Fruit fly (Drosophila melanogaster) whole organism, embryonic: ENCODE results near the gene yrt.

Experiments used
- CG30403 ChIP-seq: fragments of 200-800 bp; sonication (Bioruptor generic); optimal IDR thresholded peaks from 3 replicates; lab custom pipeline; 2016; ENCODE audit warnings: missing biosample characterization, missing genetic modification characterization
- CG8089 ChIP-seq: fragments of 200-800 bp; sonication (Bioruptor generic); optimal IDR thresholded peaks from 3 replicates; lab custom pipeline; 2016; ENCODE audit warnings: missing biosample characterization, missing genetic modification characterization
- Dfd ChIP-seq, 2 experiments: fragments of >200 bp; optimal IDR thresholded peaks; 2 replicates each; lab custom pipeline; 2017; ENCODE audit warnings: missing biosample characterization in 2 of 2, missing genetic modification characterization in 2 of 2
- Gug ChIP-seq: fragments of 200-800 bp; sonication (Bioruptor generic); IDR thresholded peaks from 4 replicates; pipeline ENCODE4 v1.3.6; 2022; ENCODE audit warnings: missing biosample characterization, missing genetic modification characterization
- Lpt ChIP-seq: fragments of >200 bp; optimal IDR thresholded peaks from 2 replicates; lab custom pipeline; 2018; ENCODE audit warnings: missing biosample characterization, missing genetic modification characterization
- Med ChIP-seq: fragments of 200-800 bp; sonication (Bioruptor generic); peaks from one replicate; lab custom pipeline; 2016; ENCODE audit warnings: missing biosample characterization, missing genetic modification characterization, mild to moderate bottlenecking, inconsistent platforms, moderate library complexity
- PHDP ChIP-seq: fragments of 200-800 bp; sonication (Bioruptor generic); optimal IDR thresholded peaks from 3 replicates; lab custom pipeline; 2018; ENCODE audit warnings: missing biosample characterization, mild to moderate bottlenecking, missing genetic modification characterization, moderate library complexity
- ci ChIP-seq: fragments of 200-800 bp; sonication (Bioruptor generic); IDR thresholded peaks from 3 replicates; pipeline ENCODE4 v1.3.6; 2022; ENCODE audit warnings: missing biosample characterization, missing genetic modification characterization
- fd3F ChIP-seq: fragments of 200-800 bp; sonication (Bioruptor generic); optimal IDR thresholded peaks from 2 replicates; lab custom pipeline; 2018; ENCODE audit warnings: missing biosample characterization, mild to moderate bottlenecking, missing genetic modification characterization, moderate library complexity
- gro ChIP-seq: fragments of 200-800 bp; sonication (Bioruptor generic); optimal IDR thresholded peaks from 2 replicates; lab custom pipeline; 2016; ENCODE audit warnings: missing biosample characterization, missing genetic modification characterization
- kni ChIP-seq: fragments of 200-800 bp; sonication (Bioruptor generic); optimal IDR thresholded peaks from 3 replicates; lab custom pipeline; 2017; ENCODE audit warnings: mild to moderate bottlenecking, missing biosample characterization, missing genetic modification reagents, missing genetic modification characterization
- lmd ChIP-seq: fragments of 200-800 bp; sonication (Bioruptor generic); IDR thresholded peaks from 2 replicates; pipeline ENCODE4 v1.3.6; 2022; ENCODE audit warnings: missing biosample characterization, missing genetic modification characterization
- run ChIP-seq: fragments of 200-800 bp; sonication (Bioruptor generic); optimal IDR thresholded peaks from 3 replicates; lab custom pipeline; 2018; ENCODE audit warnings: missing biosample characterization, mild to moderate bottlenecking, missing genetic modification characterization
- trem ChIP-seq: fragments of 200-800 bp; optimal IDR thresholded peaks from 3 replicates; lab custom pipeline; 2019; ENCODE audit warnings: missing biosample characterization, mild to moderate bottlenecking, missing genetic modification characterization, moderate library complexity

DNA sequence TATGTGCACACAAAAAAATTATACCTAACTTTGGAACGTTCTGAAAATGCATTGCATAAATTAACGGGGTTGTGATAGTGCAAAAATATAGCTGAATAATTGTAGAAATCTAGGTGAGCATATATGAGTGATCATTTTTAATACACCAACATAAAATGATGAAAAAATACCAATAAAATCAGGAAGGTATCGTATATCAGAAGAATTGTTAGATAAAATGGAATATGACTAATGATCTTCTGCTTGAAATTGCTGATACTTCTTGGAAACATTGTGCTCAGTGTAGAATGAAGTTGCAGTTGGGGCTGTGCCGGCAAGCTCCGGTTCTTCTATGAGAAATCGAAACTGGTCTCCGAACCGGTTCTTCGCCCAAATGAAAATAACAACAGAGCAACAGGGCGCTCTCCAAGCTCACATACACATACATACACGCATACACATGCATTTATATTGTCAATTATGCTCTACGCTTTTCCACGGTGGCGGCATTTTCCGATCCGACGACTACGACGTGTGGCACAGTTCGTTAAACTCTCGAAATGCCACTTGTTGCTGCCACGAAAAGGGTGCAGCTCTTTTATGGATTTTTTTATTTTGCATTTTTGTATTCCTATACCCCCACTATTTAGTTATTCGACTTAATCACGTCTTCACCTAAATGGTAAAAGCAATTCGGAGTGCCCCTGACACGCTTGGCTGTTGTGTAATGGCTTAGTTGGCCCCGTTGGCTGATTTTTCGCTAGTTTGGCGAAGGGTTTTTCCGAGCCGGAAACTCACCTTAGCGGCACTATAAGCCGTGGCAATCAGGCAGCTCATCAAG, 33.7 kb downstream of the yrt start:
- peak; percentile 98 for TF ChIP-seq Med (GFP tag; lab: Kevin White, UChicago)
- TF ChIP-seq CG30403 (GFP tag; lab: Kevin White, UChicago): peak; percentile 95
- TF ChIP-seq kni (GFP tag; lab: Kevin White, UChicago): peak; percentile 69
- TF ChIP-seq Lpt (GFP tag; lab: Kevin White, UChicago): no peak
- TF ChIP-seq fd3F (GFP tag; lab: Kevin White, UChicago): peak; percentile 80
- peak; percentile 61; the same call in 3 of the 4 replicates for TF ChIP-seq Gug (GFP tag; lab: Robert Waterston, UW)
- peak; percentile 84 for TF ChIP-seq CG8089
- TF ChIP-seq trem (tag; lab: Kevin White, UChicago): peak; percentile 88
- peak; percentile 55 for TF ChIP-seq gro (GFP tag; lab: Kevin White, UChicago)
- peak; percentile 90 for TF ChIP-seq lmd (GFP tag; lab: Robert Waterston, UW)
- peak; percentile 87 for TF ChIP-seq ci (GFP tag; lab: Robert Waterston, UW)
- TF ChIP-seq run (tag; lab: Kevin White, UChicago): peak; percentile 73
- TF ChIP-seq Dfd (GFP tag; optimal IDR thresholded peaks at IDR 0.05; lab: Kevin White, UChicago): no peak
- TF ChIP-seq PHDP (tag; lab: Kevin White, UChicago): peak; percentile 91
